Fruit fly (Drosophila melanogaster) whole organism, embryonic: ENCODE data around the gene smg.

Experiments used
- CG12391 ChIP-seq: fragments of 200-800 bp; sonication (Bioruptor generic); optimal IDR thresholded peaks from 3 replicates; lab custom pipeline; 2018; ENCODE audit warnings: missing biosample characterization, mild to moderate bottlenecking, missing genetic modification characterization, moderate library complexity
- CG7987 ChIP-seq: fragments of 200-800 bp; sonication (Bioruptor generic); optimal IDR thresholded peaks from 2 replicates; lab custom pipeline; 2018; ENCODE audit warnings: missing biosample characterization, mild to moderate bottlenecking, missing genetic modification characterization, moderate library complexity
- Doc3 ChIP-seq: fragments of 200-800 bp; sonication (Bioruptor generic); IDR thresholded peaks from 3 replicates; pipeline ENCODE4 v1.3.6; 2022; ENCODE audit warnings: missing biosample characterization, missing genetic modification characterization; ENCODE audit not compliant: partially characterized antibody
- Ravus ChIP-seq: fragments of 200-800 bp; sonication (Bioruptor generic); IDR thresholded peaks from 2 replicates; pipeline ENCODE4 v1.3.6; 2022; ENCODE audit warnings: missing biosample characterization, missing genetic modification characterization
- repo ChIP-seq: fragments of 200-800 bp; sonication (Bioruptor generic); optimal IDR thresholded peaks from 2 replicates; lab custom pipeline; 2016; ENCODE audit warnings: missing biosample characterization, missing genetic modification characterization
- tx ChIP-seq: fragments of 200-800 bp; sonication (Bioruptor generic); optimal IDR thresholded peaks from 2 replicates; lab custom pipeline; 2016; ENCODE audit warnings: missing biosample characterization, missing genetic modification characterization

dm6 chr3L:9027122-9027696 is 29.4 kb upstream of the smg start:
- TF ChIP-seq tx (GFP tag; lab: Kevin White, UChicago) (no peak), CG7987 (GFP tag; lab: Kevin White, UChicago) (no peak), Doc3 (GFP tag; lab: Robert Waterston, UW) (no peak), Ravus (GFP tag; lab: Robert Waterston, UW) (no peak), repo (GFP tag; lab: Kevin White, UChicago) (no peak), CG12391 (tag; lab: Kevin White, UChicago) (no peak)
